Worm (Caenorhabditis elegans): ENCODE data around the gene nas-14.

DNA sequence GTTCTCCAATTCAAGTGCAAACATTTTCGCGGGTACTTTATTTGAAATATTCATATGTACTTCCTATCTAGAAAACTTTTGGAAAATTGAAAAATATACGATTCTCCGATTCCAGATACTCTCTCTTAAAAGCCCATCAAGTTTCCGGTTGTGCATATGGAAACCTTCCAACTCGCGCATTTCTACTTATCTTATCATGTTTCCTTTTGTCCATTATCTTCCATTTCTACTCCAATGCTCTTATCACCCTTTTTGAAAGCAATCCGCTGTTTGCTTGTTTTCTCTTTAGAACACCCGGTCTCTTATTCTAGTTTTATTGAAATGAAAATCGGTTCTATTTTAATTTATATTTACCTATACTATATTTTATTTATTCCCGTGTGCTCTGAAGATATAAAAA is 51.3 kb downstream of the nas-14 start, which contains the start of gene C48D1.5:
- TF ChIP-seq isw-1 (GFP tag; IDR thresholded peaks at IDR 0.05) (no peak), nhr-237 (tag; optimal IDR thresholded peaks at IDR 0.05) (no peak), egl-27 (tag; optimal IDR thresholded peaks at IDR 0.05) (no peak), dpl-1 (GFP tag; optimal IDR thresholded peaks at IDR 0.05) (no peak), fkh-10 (GFP tag; optimal IDR thresholded peaks at IDR 0.05) (no peak), tbx-2 (tag; optimal IDR thresholded peaks at IDR 0.05) (no peak), lin-15B (tag; optimal IDR thresholded peaks at IDR 0.05) (no peak), unc-130 (tag; optimal IDR thresholded peaks at IDR 0.05) (no peak)
